Worm (Caenorhabditis elegans): Measurements from ENCODE around the gene top-3.

- no peak for TF ChIP-seq fkh-10 (GFP tag; optimal IDR thresholded peaks at IDR 0.05)
- TF ChIP-seq nfya-1 (tag; optimal IDR thresholded peaks at IDR 0.05) = peak; percentile 64
- no peak for TF ChIP-seq ama-1 (optimal IDR thresholded peaks at IDR 0.05)
- TF ChIP-seq ceh-31 (tag; optimal IDR thresholded peaks at IDR 0.05) = peak; percentile 98
- TF ChIP-seq unc-55 (GFP tag; optimal IDR thresholded peaks at IDR 0.05) = no peak
- TF ChIP-seq dmd-4 (tag; optimal IDR thresholded peaks at IDR 0.05; ENCODE audit: borderline replicate concordance) = peak; percentile 34
- no peak for TF ChIP-seq pat-9 (tag; optimal IDR thresholded peaks at IDR 0.05)
- no peak for TF ChIP-seq ceh-6 (GFP tag; optimal IDR thresholded peaks at IDR 0.05)
- no peak for TF ChIP-seq ceh-30 (tag; optimal IDR thresholded peaks at IDR 0.05)
- TF ChIP-seq sdc-2 (tag; optimal IDR thresholded peaks at IDR 0.05) = peak; percentile 41
- no peak for TF ChIP-seq pag-3 (tag; optimal IDR thresholded peaks at IDR 0.05; ENCODE audit: borderline replicate concordance)
- peak; percentile 64 for TF ChIP-seq unc-3 (GFP tag; conservative IDR thresholded peaks at IDR 0.05)
- TF ChIP-seq unc-3 (tag; optimal IDR thresholded peaks at IDR 0.05) = peak; percentile 33
- TF ChIP-seq pha-4 (tag; optimal IDR thresholded peaks at IDR 0.05) = no peak
- peak; percentile 71 for TF ChIP-seq fax-1 (tag; optimal IDR thresholded peaks at IDR 0.05)
Observed at ce11 chrIII:11946062-11946749, 13.8 kb downstream of the top-3 start.
